Worm (Caenorhabditis elegans) whole organism, L1 larva: ENCODE measurements around the gene col-106.
A peak's percentile ranks its signal among the peaks of the same experiment; 100 is the strongest.

Experiments used
- C16A3.4 ChIP-seq: fragments of 150-350 bp; optimal IDR thresholded peaks from 2 replicates; lab custom pipeline; 2014; ENCODE audit warnings: missing biosample characterization, missing genetic modification characterization
- alr-1 ChIP-seq: fragments of 200-800 bp; sonication (Bioruptor generic); optimal IDR thresholded peaks from 2 replicates; lab custom pipeline; 2018; ENCODE audit warnings: borderline replicate concordance, mild to moderate bottlenecking, missing genetic modification characterization, missing compliant biosample characterization
- aly-2 ChIP-seq: fragments of 150-350 bp; optimal IDR thresholded peaks from 2 replicates; lab custom pipeline; 2014; ENCODE audit warnings: missing biosample characterization, missing genetic modification characterization
- ama-1 ChIP-seq: fragments of 150-350 bp; optimal IDR thresholded peaks from 2 replicates; lab custom pipeline; 2014
- efl-1 ChIP-seq, 4 experiments: fragments of 150-350 bp; optimal IDR thresholded peaks in 3 of 4; peaks in 1 of 4; 1 replicate in 1 of 4; 2 replicates in 3 of 4; lab custom pipeline; 2014; ENCODE audit warnings: missing biosample characterization in 2 of 4, missing genetic modification characterization in 2 of 4, missing genetic modification reagents in 2 of 4
- efl-3 ChIP-seq: fragments of 200-800 bp; sonication (Bioruptor generic); optimal IDR thresholded peaks from 2 replicates; lab custom pipeline; 2018; ENCODE audit warnings: mild to moderate bottlenecking, missing genetic modification characterization, missing compliant biosample characterization
- egl-27 ChIP-seq, 2 experiments: fragments of 150-350 bp in 1 of 2; sonication (generic microtip); optimal IDR thresholded peaks; 3 replicates each; lab custom pipeline; 2017 to 2018; ENCODE audit warnings: missing biosample characterization in 2 of 2, missing genetic modification characterization in 2 of 2, missing genetic modification reagents in 2 of 2
- elt-2 ChIP-seq: sonication (generic microtip); optimal IDR thresholded peaks from 2 replicates; lab custom pipeline; 2016; ENCODE audit warnings: missing genetic modification characterization, mild to moderate bottlenecking, inconsistent platforms, missing compliant biosample characterization, missing genetic modification reagents
- ets-5 ChIP-seq: fragments of 200-800 bp; sonication (Bioruptor generic); IDR thresholded peaks from 2 replicates; pipeline ENCODE4 v1.3.6; 2022; ENCODE audit warnings: missing genetic modification characterization, missing compliant biosample characterization
- fkh-8 ChIP-seq: sonication (generic microtip); optimal IDR thresholded peaks from 2 replicates; lab custom pipeline; 2016; ENCODE audit warnings: mild to moderate bottlenecking, missing genetic modification characterization, missing compliant biosample characterization
- fos-1 ChIP-seq: fragments of 150-350 bp; optimal IDR thresholded peaks from 2 replicates; lab custom pipeline; 2014; ENCODE audit warnings: missing biosample characterization, missing genetic modification characterization
- grh-1 ChIP-seq: fragments of 200-800 bp; sonication (Bioruptor generic); IDR thresholded peaks from 2 replicates; pipeline ENCODE4 v1.3.6; 2022; ENCODE audit warnings: missing genetic modification reagents, missing genetic modification characterization, missing compliant biosample characterization
- hlh-4 ChIP-seq: sonication (generic microtip); optimal IDR thresholded peaks from 2 replicates; lab custom pipeline; 2016; ENCODE audit warnings: mild to moderate bottlenecking, missing genetic modification characterization, missing compliant biosample characterization
- irx-1 ChIP-seq: sonication (generic microtip); optimal IDR thresholded peaks from 2 replicates; lab custom pipeline; 2016; ENCODE audit warnings: missing genetic modification characterization, missing compliant biosample characterization
- jun-1 ChIP-seq: fragments of 150-350 bp; optimal IDR thresholded peaks from 2 replicates; lab custom pipeline; 2014; ENCODE audit warnings: missing biosample characterization, missing genetic modification reagents, missing genetic modification characterization
- mab-9 ChIP-seq: fragments of 200-800 bp; sonication (Bioruptor generic); IDR thresholded peaks from 2 replicates; pipeline ENCODE4 v1.3.6; 2022; ENCODE audit warnings: missing genetic modification reagents, missing genetic modification characterization, missing compliant biosample characterization
- mef-2 ChIP-seq: fragments of 150-350 bp; optimal IDR thresholded peaks from 2 replicates; lab custom pipeline; 2014; ENCODE audit warnings: missing biosample characterization, missing genetic modification characterization
- nhr-12 ChIP-seq: sonication (generic microtip); optimal IDR thresholded peaks from 2 replicates; lab custom pipeline; 2017; ENCODE audit warnings: missing biosample characterization, missing genetic modification characterization
- nhr-20 ChIP-seq: sonication (generic microtip); optimal IDR thresholded peaks from 2 replicates; lab custom pipeline; 2016; ENCODE audit warnings: mild to moderate bottlenecking, missing genetic modification characterization, missing compliant biosample characterization
- nhr-76 ChIP-seq: sonication (generic microtip); optimal IDR thresholded peaks from 2 replicates; lab custom pipeline; 2017; ENCODE audit warnings: missing biosample characterization, missing genetic modification characterization
- nhr-84 ChIP-seq: sonication (generic microtip); optimal IDR thresholded peaks from 2 replicates; lab custom pipeline; 2017; ENCODE audit warnings: missing biosample characterization, missing genetic modification characterization
- nhr-85 ChIP-seq: sonication (generic microtip); peaks from one replicate; lab custom pipeline; 2016; ENCODE audit warnings: missing genetic modification characterization, inconsistent platforms, missing compliant biosample characterization
- pag-3 ChIP-seq: sonication (generic microtip); optimal IDR thresholded peaks from 2 replicates; lab custom pipeline; 2017; ENCODE audit warnings: missing genetic modification characterization, mild to moderate bottlenecking, missing compliant biosample characterization, antibody characterized with exemption, borderline replicate concordance; ENCODE audit not compliant: insufficient read depth
- pax-3 ChIP-seq: fragments of 200-800 bp; sonication (Bioruptor generic); optimal IDR thresholded peaks from 2 replicates; lab custom pipeline; 2018; ENCODE audit warnings: mild to moderate bottlenecking, missing genetic modification characterization, moderate library complexity, missing compliant biosample characterization
- pqm-1 ChIP-seq: sonication (generic microtip); optimal IDR thresholded peaks from 3 replicates; lab custom pipeline; 2017; ENCODE audit warnings: missing biosample characterization, missing genetic modification characterization
- sptf-1 ChIP-seq: fragments of 150-350 bp; optimal IDR thresholded peaks from 2 replicates; lab custom pipeline; 2014; ENCODE audit warnings: missing biosample characterization, missing genetic modification characterization
- sup-37 ChIP-seq: fragments of 200-800 bp; sonication (Bioruptor generic); optimal IDR thresholded peaks from 2 replicates; lab custom pipeline; 2018; ENCODE audit warnings: mild to moderate bottlenecking, missing genetic modification characterization, missing compliant biosample characterization
- swsn-7 ChIP-seq: sonication (generic microtip); optimal IDR thresholded peaks from 2 replicates; lab custom pipeline; 2016; ENCODE audit warnings: missing genetic modification characterization, missing compliant biosample characterization
- unc-30 ChIP-seq: sonication (generic microtip); optimal IDR thresholded peaks from 2 replicates; lab custom pipeline; 2017; ENCODE audit warnings: missing biosample characterization, missing genetic modification characterization
- unc-62 ChIP-seq: fragments of 150-350 bp; optimal IDR thresholded peaks from 2 replicates; lab custom pipeline; 2014; ENCODE audit warnings: missing biosample characterization, missing genetic modification reagents, missing genetic modification characterization
- unc-86 ChIP-seq: sonication (generic microtip); optimal IDR thresholded peaks from 2 replicates; lab custom pipeline; 2016; ENCODE audit warnings: missing genetic modification characterization, missing compliant biosample characterization
- unc-98 ChIP-seq: fragments of 200-800 bp; sonication (Bioruptor generic); IDR thresholded peaks from 2 replicates; pipeline ENCODE4 v1.3.6; 2022; ENCODE audit warnings: missing genetic modification characterization, missing compliant biosample characterization
- zag-1 ChIP-seq: fragments of 150-350 bp; optimal IDR thresholded peaks from 2 replicates; lab custom pipeline; 2014; ENCODE audit warnings: missing biosample characterization, missing genetic modification characterization
- zip-4 ChIP-seq: fragments of 200-800 bp; sonication (Bioruptor generic); optimal IDR thresholded peaks from 2 replicates; lab custom pipeline; 2018; ENCODE audit warnings: mild to moderate bottlenecking, missing genetic modification characterization, moderate library complexity, missing compliant biosample characterization
- ztf-4 ChIP-seq: fragments of 150-350 bp; optimal IDR thresholded peaks from 2 replicates; lab custom pipeline; 2014; ENCODE audit warnings: missing biosample characterization, missing genetic modification characterization

col-106 gene

DNA sequence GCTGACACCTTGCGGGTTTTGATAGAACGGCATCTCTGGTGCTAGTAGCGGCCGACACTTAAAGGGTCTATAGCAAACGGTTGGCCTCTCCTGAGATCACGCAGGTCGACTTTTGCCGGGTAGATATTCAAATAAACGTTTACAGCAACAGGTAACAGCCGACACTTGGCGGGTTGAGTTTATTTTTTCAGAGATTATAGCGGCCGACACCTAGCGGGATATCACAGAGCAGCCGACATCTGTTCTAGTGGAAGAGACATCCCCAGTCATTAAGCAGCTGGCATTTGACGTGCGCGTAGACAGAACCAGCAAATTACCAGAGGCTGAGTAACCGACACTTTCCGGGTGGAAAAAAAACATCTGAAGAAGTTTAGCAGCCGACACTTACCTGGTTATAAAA, 877 bp upstream of the col-106 start:
- no peak for TF ChIP-seq unc-30 (tag; lab: Kevin White, UChicago)
- no peak for TF ChIP-seq zag-1
- TF ChIP-seq efl-1 (optimal IDR thresholded peaks at IDR 0.05; lab: Kevin White, UChicago) = no peak
- no peak for TF ChIP-seq efl-1 (GFP tag; optimal IDR thresholded peaks at IDR 0.05 in 1 of 2; lab: Kevin White, UChicago)
- no peak for TF ChIP-seq unc-98 (GFP tag; lab: Robert Waterston, UW)

- TF ChIP-seq nhr-76 (tag; lab: Kevin White, UChicago) (no peak), nhr-12 (tag; lab: Kevin White, UChicago) (no peak), mab-9 (GFP tag; lab: Robert Waterston, UW) (no peak), ama-1 (lab: Kevin White, UChicago) (no peak), ets-5 (GFP tag; lab: Robert Waterston, UW) (no peak), irx-1 (tag; lab: Kevin White, UChicago) (no peak), zip-4 (no peak), efl-3 (GFP tag; lab: Kevin White, UChicago) (no peak), grh-1 (no peak), unc-62 (GFP tag; lab: Kevin White, UChicago) (no peak), sptf-1 (tag; lab: Kevin White, UChicago) (no peak), jun-1 (tag; lab: Kevin White, UChicago) (no peak), hlh-4 (tag; lab: Kevin White, UChicago) (no peak), aly-2 (no peak)
- TF ChIP-seq, all 84 proteins: peak for 0
Measured at ce11 chrIV:1459826-1460489, 628 bp downstream of the col-106 start.

- TF ChIP-seq grh-1 (no peak), nhr-85 (tag; lab: Kevin White, UChicago) (no peak), fos-1 (tag; lab: Kevin White, UChicago) (no peak), pqm-1 (tag; lab: Kevin White, UChicago) (no peak), jun-1 (tag; lab: Kevin White, UChicago) (no peak), ztf-4 (no peak), C16A3.4 (tag; lab: Kevin White, UChicago) (no peak), unc-98 (GFP tag; lab: Robert Waterston, UW) (no peak), fkh-8 (tag; lab: Kevin White, UChicago) (no peak), unc-86 (no peak), pag-3 (no peak), egl-27 (tag; optimal IDR thresholded peaks at IDR 0.05; lab: Kevin White, UChicago) (no peak), nhr-84 (tag; lab: Kevin White, UChicago) (no peak), elt-2 (tag; lab: Kevin White, UChicago) (no peak), mef-2 (tag; lab: Kevin White, UChicago) (no peak), swsn-7 (tag; lab: Kevin White, UChicago) (no peak), nhr-20 (tag; lab: Kevin White, UChicago) (no peak), efl-1 (optimal IDR thresholded peaks at IDR 0.05; lab: Kevin White, UChicago) (no peak), efl-1 (GFP tag; optimal IDR thresholded peaks at IDR 0.05 in 1 of 2; lab: Kevin White, UChicago) (no peak), sup-37 (no peak)
Measured at ce11 chrIV:1459419-1459818, 1.2 kb downstream of the col-106 start.

ce11 chrIV:1458192-1458591, 2.4 kb downstream of the col-106 start:
- TF ChIP-seq nhr-76 (tag; lab: Kevin White, UChicago) = no peak
- no peak for TF ChIP-seq alr-1 (tag; lab: Kevin White, UChicago)
- TF ChIP-seq hlh-4 (tag; lab: Kevin White, UChicago) = no peak
- no peak for TF ChIP-seq efl-1 (optimal IDR thresholded peaks at IDR 0.05; lab: Kevin White, UChicago)
- peak in 1 of 2 experiments; percentile 58 for TF ChIP-seq efl-1 (GFP tag; optimal IDR thresholded peaks at IDR 0.05 in 1 of 2; lab: Kevin White, UChicago)
- no peak for TF ChIP-seq unc-86
- no peak for TF ChIP-seq pax-3 (tag; lab: Kevin White, UChicago)
- TF ChIP-seq sup-37 = no peak
- TF ChIP-seq grh-1 = no peak
